Worm (Caenorhabditis elegans) whole organism, L1 larva: Measurements from ENCODE around the gene dph-3.
A peak's percentile ranks its signal among the peaks of the same experiment; 100 is the strongest.

ENCODE experiments used
- C04F5.9 ChIP-seq: sonication (generic microtip); optimal IDR thresholded peaks from 2 replicates; lab custom pipeline; 2016; ENCODE audit warnings: missing genetic modification characterization, missing compliant biosample characterization
- C16A3.4 ChIP-seq: fragments of 150-350 bp; optimal IDR thresholded peaks from 2 replicates; lab custom pipeline; 2014; ENCODE audit warnings: missing biosample characterization, missing genetic modification characterization
- C34B4.2 ChIP-seq: sonication (generic microtip); optimal IDR thresholded peaks from 2 replicates; lab custom pipeline; 2017; ENCODE audit warnings: mild to moderate bottlenecking, missing genetic modification characterization, missing compliant biosample characterization
- F16B12.6 ChIP-seq: fragments of 150-350 bp; optimal IDR thresholded peaks from 2 replicates; lab custom pipeline; 2014; ENCODE audit warnings: missing biosample characterization, missing genetic modification characterization
- Y116A8C.19 ChIP-seq: sonication (generic microtip); optimal IDR thresholded peaks from 2 replicates; lab custom pipeline; 2016; ENCODE audit warnings: missing compliant biosample characterization, missing genetic modification characterization, borderline replicate concordance
- alr-1 ChIP-seq: fragments of 200-800 bp; sonication (Bioruptor generic); optimal IDR thresholded peaks from 2 replicates; lab custom pipeline; 2018; ENCODE audit warnings: borderline replicate concordance, mild to moderate bottlenecking, missing genetic modification characterization, missing compliant biosample characterization
- ceh-82 ChIP-seq, 3 experiments: fragments of 150-350 bp in 1 of 3; sonication (generic microtip) in 2 of 3; optimal IDR thresholded peaks; 2 replicates each; lab custom pipeline; 2014 to 2017; ENCODE audit warnings: missing biosample characterization in 3 of 3, missing genetic modification characterization in 3 of 3
- ceh-90 ChIP-seq: sonication (generic microtip); optimal IDR thresholded peaks from 2 replicates; lab custom pipeline; 2016; ENCODE audit warnings: missing genetic modification characterization, missing compliant biosample characterization
- ces-1 ChIP-seq: fragments of 150-350 bp; optimal IDR thresholded peaks from 2 replicates; lab custom pipeline; 2014; ENCODE audit warnings: missing biosample characterization, missing genetic modification reagents, missing genetic modification characterization
- dsc-1 ChIP-seq: sonication (generic microtip); optimal IDR thresholded peaks from 2 replicates; lab custom pipeline; 2016; ENCODE audit warnings: mild to moderate bottlenecking, missing genetic modification characterization, missing compliant biosample characterization
- efl-3 ChIP-seq: fragments of 200-800 bp; sonication (Bioruptor generic); optimal IDR thresholded peaks from 2 replicates; lab custom pipeline; 2018; ENCODE audit warnings: mild to moderate bottlenecking, missing genetic modification characterization, missing compliant biosample characterization
- elt-3 ChIP-seq, 6 experiments: fragments of 150-350 bp in 1 of 6; sonication (generic microtip); optimal IDR thresholded peaks; 2 replicates each; lab custom pipeline; 2017 to 2018; ENCODE audit warnings: missing biosample characterization in 6 of 6, missing genetic modification characterization in 6 of 6, inconsistent platforms in 1 of 6
- ets-5 ChIP-seq: fragments of 200-800 bp; sonication (Bioruptor generic); IDR thresholded peaks from 2 replicates; pipeline ENCODE4 v1.3.6; 2022; ENCODE audit warnings: missing genetic modification characterization, missing compliant biosample characterization
- fkh-10 ChIP-seq: sonication (generic microtip); optimal IDR thresholded peaks from 2 replicates; lab custom pipeline; 2017; ENCODE audit warnings: missing biosample characterization, missing genetic modification reagents, missing genetic modification characterization
- fkh-4 ChIP-seq: sonication (generic microtip); optimal IDR thresholded peaks from 2 replicates; lab custom pipeline; 2016; ENCODE audit warnings: missing compliant biosample characterization, missing genetic modification characterization, borderline replicate concordance
- fkh-8 ChIP-seq: sonication (generic microtip); optimal IDR thresholded peaks from 2 replicates; lab custom pipeline; 2016; ENCODE audit warnings: mild to moderate bottlenecking, missing genetic modification characterization, missing compliant biosample characterization
- hlh-17 ChIP-seq: fragments of 200-800 bp; sonication (Bioruptor generic); optimal IDR thresholded peaks from 2 replicates; lab custom pipeline; 2018; ENCODE audit warnings: missing genetic modification characterization, mild to moderate bottlenecking, missing compliant biosample characterization, moderate library complexity, borderline replicate concordance
- hpl-2 ChIP-seq: fragments of 150-350 bp; optimal IDR thresholded peaks from 2 replicates; lab custom pipeline; 2014; ENCODE audit warnings: missing biosample characterization, missing genetic modification reagents, missing genetic modification characterization
- isw-1 ChIP-seq: fragments of 200-800 bp; sonication (Bioruptor generic); IDR thresholded peaks from 2 replicates; pipeline ENCODE4 v1.3.6; 2022; ENCODE audit warnings: missing genetic modification characterization, missing compliant biosample characterization
- lin-13 ChIP-seq: fragments of 150-350 bp; optimal IDR thresholded peaks from 2 replicates; lab custom pipeline; 2014; ENCODE audit warnings: missing biosample characterization, missing genetic modification reagents, missing genetic modification characterization
- lin-14 ChIP-seq: fragments of 200-800 bp; sonication (Bioruptor generic); optimal IDR thresholded peaks from 2 replicates; lab custom pipeline; 2018; ENCODE audit warnings: mild to moderate bottlenecking, missing genetic modification characterization, moderate library complexity, missing compliant biosample characterization
- lin-15B ChIP-seq: fragments of 150-350 bp; sonication (generic microtip); optimal IDR thresholded peaks from 3 replicates; lab custom pipeline; 2014; ENCODE audit warnings: missing biosample characterization, missing genetic modification characterization
- lin-35 ChIP-seq, 2 experiments: fragments of 150-350 bp; optimal IDR thresholded peaks; 2 replicates each; lab custom pipeline; 2014; ENCODE audit warnings: missing biosample characterization in 2 of 2, missing genetic modification characterization in 2 of 2, missing genetic modification reagents in 2 of 2
- lin-39 ChIP-seq: fragments of 150-350 bp; optimal IDR thresholded peaks from 2 replicates; lab custom pipeline; 2014; ENCODE audit warnings: missing biosample characterization, missing genetic modification reagents, missing genetic modification characterization
- lir-3 ChIP-seq: sonication (generic microtip); optimal IDR thresholded peaks from 2 replicates; lab custom pipeline; 2016; ENCODE audit warnings: mild to moderate bottlenecking, missing genetic modification characterization, moderate library complexity, missing compliant biosample characterization; ENCODE audit not compliant: poor library complexity
- lsy-2 ChIP-seq, 2 experiments: fragments of 150-350 bp; optimal IDR thresholded peaks; 2 replicates each; lab custom pipeline; 2014; ENCODE audit warnings: missing biosample characterization in 2 of 2, missing genetic modification characterization in 2 of 2
- mef-2 ChIP-seq: fragments of 150-350 bp; optimal IDR thresholded peaks from 2 replicates; lab custom pipeline; 2014; ENCODE audit warnings: missing biosample characterization, missing genetic modification characterization
- mep-1 ChIP-seq: fragments of 150-350 bp; optimal IDR thresholded peaks from 2 replicates; lab custom pipeline; 2014; ENCODE audit warnings: missing biosample characterization, missing genetic modification characterization
- nhr-11 ChIP-seq: fragments of 150-350 bp; optimal IDR thresholded peaks from 2 replicates; lab custom pipeline; 2014; ENCODE audit warnings: missing biosample characterization, missing genetic modification characterization
- nhr-12 ChIP-seq: sonication (generic microtip); optimal IDR thresholded peaks from 2 replicates; lab custom pipeline; 2017; ENCODE audit warnings: missing biosample characterization, missing genetic modification characterization
- nhr-20 ChIP-seq: sonication (generic microtip); optimal IDR thresholded peaks from 2 replicates; lab custom pipeline; 2016; ENCODE audit warnings: mild to moderate bottlenecking, missing genetic modification characterization, missing compliant biosample characterization
- nhr-237 ChIP-seq: fragments of 150-350 bp; optimal IDR thresholded peaks from 2 replicates; lab custom pipeline; 2014; ENCODE audit warnings: missing biosample characterization, missing genetic modification characterization
- nhr-28 ChIP-seq: fragments of 150-350 bp; optimal IDR thresholded peaks from 2 replicates; lab custom pipeline; 2014; ENCODE audit warnings: missing biosample characterization, missing genetic modification characterization
- nhr-47 ChIP-seq: sonication (generic microtip); optimal IDR thresholded peaks from 2 replicates; lab custom pipeline; 2016; ENCODE audit warnings: mild to moderate bottlenecking, missing genetic modification characterization, moderate library complexity, missing compliant biosample characterization
- nhr-77 ChIP-seq: fragments of 150-350 bp; optimal IDR thresholded peaks from 2 replicates; lab custom pipeline; 2014; ENCODE audit warnings: missing biosample characterization, missing genetic modification characterization
- nhr-84 ChIP-seq: sonication (generic microtip); optimal IDR thresholded peaks from 2 replicates; lab custom pipeline; 2017; ENCODE audit warnings: missing biosample characterization, missing genetic modification characterization
- nhr-90 ChIP-seq: sonication (generic microtip); optimal IDR thresholded peaks from 2 replicates; lab custom pipeline; 2016; ENCODE audit warnings: mild to moderate bottlenecking, missing genetic modification characterization, missing compliant biosample characterization; ENCODE audit not compliant: poor library complexity
- pag-3 ChIP-seq: sonication (generic microtip); optimal IDR thresholded peaks from 2 replicates; lab custom pipeline; 2017; ENCODE audit warnings: missing genetic modification characterization, mild to moderate bottlenecking, missing compliant biosample characterization, antibody characterized with exemption, borderline replicate concordance; ENCODE audit not compliant: insufficient read depth
- pax-3 ChIP-seq: fragments of 200-800 bp; sonication (Bioruptor generic); optimal IDR thresholded peaks from 2 replicates; lab custom pipeline; 2018; ENCODE audit warnings: mild to moderate bottlenecking, missing genetic modification characterization, moderate library complexity, missing compliant biosample characterization
- rnt-1 ChIP-seq: sonication (generic microtip); optimal IDR thresholded peaks from 2 replicates; lab custom pipeline; 2016; ENCODE audit warnings: mild to moderate bottlenecking, missing genetic modification characterization, moderate library complexity, missing compliant biosample characterization
- snpc-4 ChIP-seq: fragments of 150-350 bp; optimal IDR thresholded peaks from 2 replicates; lab custom pipeline; 2014; ENCODE audit warnings: missing biosample characterization, missing genetic modification characterization
- snu-23 ChIP-seq: sonication (generic microtip); optimal IDR thresholded peaks from 2 replicates; lab custom pipeline; 2016; ENCODE audit warnings: missing genetic modification characterization, missing compliant biosample characterization
- sptf-1 ChIP-seq: fragments of 150-350 bp; optimal IDR thresholded peaks from 2 replicates; lab custom pipeline; 2014; ENCODE audit warnings: missing biosample characterization, missing genetic modification characterization
- sup-37 ChIP-seq: fragments of 200-800 bp; sonication (Bioruptor generic); optimal IDR thresholded peaks from 2 replicates; lab custom pipeline; 2018; ENCODE audit warnings: mild to moderate bottlenecking, missing genetic modification characterization, missing compliant biosample characterization
- swsn-7 ChIP-seq: sonication (generic microtip); optimal IDR thresholded peaks from 2 replicates; lab custom pipeline; 2016; ENCODE audit warnings: missing genetic modification characterization, missing compliant biosample characterization
- tbx-2 ChIP-seq: sonication (generic microtip); optimal IDR thresholded peaks from 2 replicates; lab custom pipeline; 2016; ENCODE audit warnings: missing genetic modification characterization, missing compliant biosample characterization
- unc-30 ChIP-seq: sonication (generic microtip); optimal IDR thresholded peaks from 2 replicates; lab custom pipeline; 2017; ENCODE audit warnings: missing biosample characterization, missing genetic modification characterization
- unc-62 ChIP-seq: fragments of 150-350 bp; optimal IDR thresholded peaks from 2 replicates; lab custom pipeline; 2014; ENCODE audit warnings: missing biosample characterization, missing genetic modification reagents, missing genetic modification characterization
- vab-15 ChIP-seq: sonication (generic microtip); optimal IDR thresholded peaks from 2 replicates; lab custom pipeline; 2017; ENCODE audit warnings: missing genotype, mild to moderate bottlenecking, missing genetic modification characterization, missing compliant biosample characterization
- xbp-1 ChIP-seq: sonication (generic microtip); optimal IDR thresholded peaks from 2 replicates; lab custom pipeline; 2016; ENCODE audit warnings: missing genetic modification characterization, missing compliant biosample characterization
- zag-1 ChIP-seq: fragments of 150-350 bp; optimal IDR thresholded peaks from 2 replicates; lab custom pipeline; 2014; ENCODE audit warnings: missing biosample characterization, missing genetic modification characterization
- zip-4 ChIP-seq: fragments of 200-800 bp; sonication (Bioruptor generic); optimal IDR thresholded peaks from 2 replicates; lab custom pipeline; 2018; ENCODE audit warnings: mild to moderate bottlenecking, missing genetic modification characterization, moderate library complexity, missing compliant biosample characterization
- ztf-11 ChIP-seq, 2 experiments: sonication (generic microtip); optimal IDR thresholded peaks; 2 replicates each; lab custom pipeline; 2016 to 2017; ENCODE audit warnings: missing genetic modification characterization in 2 of 2, missing biosample characterization in 1 of 2, missing compliant biosample characterization in 1 of 2

dph-3 gene

DNA sequence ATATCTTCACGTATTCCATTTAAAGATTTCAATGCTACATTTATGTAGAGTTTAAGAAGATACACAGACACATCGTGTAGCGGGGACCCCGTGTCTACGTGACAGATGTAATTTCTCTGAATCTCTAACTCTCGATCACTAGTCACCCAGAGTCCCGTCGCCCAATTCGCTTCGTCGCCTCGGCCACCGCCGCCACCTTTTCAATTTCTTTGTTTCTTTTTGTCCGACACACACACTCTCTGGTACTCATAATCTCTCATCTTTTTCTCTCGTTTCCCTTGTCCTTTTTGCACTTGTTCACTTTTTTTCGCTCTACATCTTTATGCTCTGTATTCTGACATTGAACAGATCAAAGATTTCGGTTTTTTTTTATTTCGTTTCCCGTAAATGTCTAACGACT, 11.4 kb downstream of the dph-3 start:
- TF ChIP-seq C04F5.9 (tag; lab: Kevin White, UChicago) = no peak
- no peak for TF ChIP-seq Y116A8C.19
- TF ChIP-seq lsy-2 (tag; optimal IDR thresholded peaks at IDR 0.05; lab: Kevin White, UChicago) = peak; percentile 30 to 84
- no peak for TF ChIP-seq lin-39 (tag; lab: Kevin White, UChicago)
- TF ChIP-seq sptf-1 = no peak
- no peak for TF ChIP-seq nhr-84 (tag; lab: Kevin White, UChicago)
- TF ChIP-seq fkh-10 (GFP tag; lab: Kevin White, UChicago) = no peak
- TF ChIP-seq snu-23 (GFP tag; lab: Kevin White, UChicago) = peak; percentile 91
- peak; percentile 62 to 66 for TF ChIP-seq lin-35 (GFP tag; optimal IDR thresholded peaks at IDR 0.05; lab: Kevin White, UChicago)
- TF ChIP-seq hlh-17 = no peak
- TF ChIP-seq unc-30 (tag; lab: Kevin White, UChicago) = no peak
- no peak for TF ChIP-seq vab-15
- TF ChIP-seq lin-14 (GFP tag; lab: Kevin White, UChicago) = peak; percentile 93
- no peak for TF ChIP-seq fkh-4 (tag; lab: Kevin White, UChicago)
- peak; percentile 60 for TF ChIP-seq xbp-1 (tag; lab: Kevin White, UChicago)
- TF ChIP-seq zip-4 (GFP tag; lab: Kevin White, UChicago) = no peak
- TF ChIP-seq nhr-28 (tag; lab: Kevin White, UChicago) = no peak
- peak; percentile 20 for TF ChIP-seq pag-3 (tag; lab: Kevin White, UChicago)
- TF ChIP-seq nhr-77 = peak; percentile 51
- peak; percentile 87 for TF ChIP-seq fkh-8 (tag; lab: Kevin White, UChicago)
- peak in 2 of 3 experiments; percentile 48 to 53 for TF ChIP-seq ceh-82 (tag; optimal IDR thresholded peaks at IDR 0.05; lab: Kevin White, UChicago)
- TF ChIP-seq ztf-11 (tag; optimal IDR thresholded peaks at IDR 0.05; lab: Kevin White, UChicago) = no peak
- TF ChIP-seq pax-3 (tag; lab: Kevin White, UChicago) = peak; percentile 41
- TF ChIP-seq lir-3 (tag; lab: Kevin White, UChicago) = no peak
- TF ChIP-seq nhr-237 (tag; lab: Kevin White, UChicago) = peak; percentile 78
- no peak for TF ChIP-seq efl-3
- peak; percentile 72 for TF ChIP-seq swsn-7
- peak in 2 of 6 experiments; percentile 15 to 62 for TF ChIP-seq elt-3 (tag; optimal IDR thresholded peaks at IDR 0.05; lab: Kevin White, UChicago)
- no peak for TF ChIP-seq ceh-90 (tag; lab: Kevin White, UChicago)
- TF ChIP-seq unc-62 (GFP tag; lab: Kevin White, UChicago) = no peak
- no peak for TF ChIP-seq C34B4.2 (tag; lab: Kevin White, UChicago)
- peak; percentile 81 for TF ChIP-seq tbx-2 (tag; lab: Kevin White, UChicago)
- TF ChIP-seq ces-1 (GFP tag; lab: Kevin White, UChicago) = no peak
- peak; percentile 62 for TF ChIP-seq snpc-4
- peak; percentile 35 for TF ChIP-seq mef-2 (tag; lab: Kevin White, UChicago)
- TF ChIP-seq C16A3.4 (tag; lab: Kevin White, UChicago) = peak; percentile 73
- no peak for TF ChIP-seq zag-1 (tag; lab: Kevin White, UChicago)
- TF ChIP-seq lin-15B (tag; lab: Kevin White, UChicago) = peak; percentile 22
- TF ChIP-seq nhr-47 = peak; percentile 70
- peak; percentile 62 for TF ChIP-seq dsc-1 (tag; lab: Kevin White, UChicago)
- TF ChIP-seq F16B12.6 = no peak
- peak; percentile 68 for TF ChIP-seq lin-13 (GFP tag; lab: Kevin White, UChicago)
- no peak for TF ChIP-seq alr-1 (tag; lab: Kevin White, UChicago)
- TF ChIP-seq mep-1 (tag; lab: Kevin White, UChicago) = peak; percentile 48
- no peak for TF ChIP-seq nhr-12
- peak; percentile 88 for TF ChIP-seq nhr-20
- TF ChIP-seq rnt-1 (tag; lab: Kevin White, UChicago) = peak; percentile 80
- TF ChIP-seq sup-37 (GFP tag; lab: Kevin White, UChicago) = no peak
- no peak; the same call in 1 of the 2 replicates for TF ChIP-seq isw-1
- TF ChIP-seq nhr-90 (tag; lab: Kevin White, UChicago) = peak; percentile 56
- no peak for TF ChIP-seq ets-5 (GFP tag; lab: Robert Waterston, UW)
- TF ChIP-seq nhr-11 (tag; lab: Kevin White, UChicago) = peak; percentile 4
- TF ChIP-seq hpl-2 (GFP tag; lab: Kevin White, UChicago) = no peak
